Worm (Caenorhabditis elegans) whole organism, L2 larva: ENCODE measurements around the gene Y62H9A.2.

Experiments
- F13H6.1 ChIP-seq: sonication (generic microtip); optimal IDR thresholded peaks from 2 replicates; lab custom pipeline; 2016; ENCODE audit warnings: missing genetic modification characterization, missing compliant biosample characterization
- R02D3.7 ChIP-seq: fragments of 150-350 bp; optimal IDR thresholded peaks from 2 replicates; lab custom pipeline; 2014; ENCODE audit warnings: missing biosample characterization, missing genetic modification characterization
- Y55F3AM.14 ChIP-seq: fragments of 200-800 bp; sonication (Bioruptor generic); optimal IDR thresholded peaks from 2 replicates; lab custom pipeline; 2018; ENCODE audit warnings: mild to moderate bottlenecking, missing genetic modification characterization, missing compliant biosample characterization
- ZK546.5 ChIP-seq: sonication (generic microtip); optimal IDR thresholded peaks from 2 replicates; lab custom pipeline; 2017; ENCODE audit warnings: missing biosample characterization, missing genetic modification characterization
- alr-1 ChIP-seq: fragments of 150-350 bp; optimal IDR thresholded peaks from 2 replicates; lab custom pipeline; 2014; ENCODE audit warnings: missing biosample characterization, missing genetic modification characterization
- aly-2 ChIP-seq: fragments of 150-350 bp; optimal IDR thresholded peaks from 2 replicates; lab custom pipeline; 2014; ENCODE audit warnings: missing biosample characterization, missing genetic modification characterization
- ama-1 ChIP-seq: fragments of 150-350 bp; optimal IDR thresholded peaks from 2 replicates; lab custom pipeline; 2018; ENCODE audit warnings: inconsistent platforms
- ceh-16 ChIP-seq: fragments of 150-350 bp; optimal IDR thresholded peaks from 2 replicates; lab custom pipeline; 2014; ENCODE audit warnings: missing biosample characterization, missing genetic modification characterization
- ceh-82 ChIP-seq: fragments of 150-350 bp; optimal IDR thresholded peaks from 2 replicates; lab custom pipeline; 2014; ENCODE audit warnings: missing biosample characterization, missing genetic modification characterization
- crh-2 ChIP-seq: sonication (generic microtip); optimal IDR thresholded peaks from 2 replicates; lab custom pipeline; 2017; ENCODE audit warnings: missing biosample characterization, missing genetic modification characterization
- fos-1 ChIP-seq: fragments of 150-350 bp; optimal IDR thresholded peaks from 2 replicates; lab custom pipeline; 2014; ENCODE audit warnings: missing biosample characterization, missing genetic modification characterization
- gmeb-1 ChIP-seq: fragments of 150-350 bp; optimal IDR thresholded peaks from 2 replicates; lab custom pipeline; 2014; ENCODE audit warnings: missing biosample characterization, missing genetic modification characterization
- lin-11 ChIP-seq: fragments of 150-350 bp; sonication (generic microtip); optimal IDR thresholded peaks from 2 replicates; lab custom pipeline; 2014; ENCODE audit warnings: missing biosample characterization, missing genetic modification characterization, inconsistent platforms, mixed read lengths
- lin-39 ChIP-seq: fragments of 150-350 bp; optimal IDR thresholded peaks from 2 replicates; lab custom pipeline; 2014; ENCODE audit warnings: missing biosample characterization, missing genetic modification reagents, missing genetic modification characterization
- lsy-2 ChIP-seq, 2 experiments: fragments of 150-350 bp in 1 of 2; sonication (generic microtip) in 1 of 2; optimal IDR thresholded peaks; 2 replicates each; lab custom pipeline; 2014 to 2017; ENCODE audit warnings: missing biosample characterization in 2 of 2, missing genetic modification characterization in 2 of 2
- mab-5 ChIP-seq: fragments of 150-350 bp; optimal IDR thresholded peaks from 2 replicates; lab custom pipeline; 2014; ENCODE audit warnings: missing biosample characterization, missing genetic modification characterization
- mdl-1 ChIP-seq, 2 experiments: fragments of 150-350 bp in 1 of 2; sonication (generic microtip) in 1 of 2; optimal IDR thresholded peaks; 2 replicates each; lab custom pipeline; 2017; ENCODE audit warnings: missing biosample characterization in 2 of 2, missing genetic modification characterization in 2 of 2
- nhr-10 ChIP-seq: sonication (generic microtip); optimal IDR thresholded peaks from 2 replicates; lab custom pipeline; 2017; ENCODE audit warnings: missing biosample characterization, missing genetic modification characterization
- nhr-11 ChIP-seq: fragments of 150-350 bp; optimal IDR thresholded peaks from 2 replicates; lab custom pipeline; 2014; ENCODE audit warnings: missing biosample characterization, missing genetic modification characterization
- nhr-12 ChIP-seq: fragments of 150-350 bp; optimal IDR thresholded peaks from 2 replicates; lab custom pipeline; 2014; ENCODE audit warnings: missing biosample characterization, missing genetic modification characterization
- nhr-129 ChIP-seq: fragments of 150-350 bp; optimal IDR thresholded peaks from 2 replicates; lab custom pipeline; 2014; ENCODE audit warnings: missing biosample characterization, missing genetic modification characterization
- nhr-23 ChIP-seq: fragments of 150-350 bp; optimal IDR thresholded peaks from 2 replicates; lab custom pipeline; 2014; ENCODE audit warnings: missing biosample characterization, missing genetic modification reagents, missing genetic modification characterization
- nhr-237 ChIP-seq: fragments of 150-350 bp; optimal IDR thresholded peaks from 2 replicates; lab custom pipeline; 2014; ENCODE audit warnings: missing biosample characterization, missing genetic modification characterization
- nhr-6 ChIP-seq: fragments of 150-350 bp; optimal IDR thresholded peaks from 2 replicates; lab custom pipeline; 2014; ENCODE audit warnings: missing biosample characterization, missing genetic modification characterization
- nhr-77 ChIP-seq: fragments of 150-350 bp; optimal IDR thresholded peaks from 2 replicates; lab custom pipeline; 2014; ENCODE audit warnings: missing biosample characterization, missing genetic modification characterization
- peb-1 ChIP-seq: fragments of 150-350 bp; optimal IDR thresholded peaks from 2 replicates; lab custom pipeline; 2014; ENCODE audit warnings: missing biosample characterization, missing genetic modification characterization
- sma-3 ChIP-seq: sonication (generic microtip); optimal IDR thresholded peaks from 2 replicates; lab custom pipeline; 2016; ENCODE audit warnings: missing genetic modification reagents, missing genetic modification characterization, missing compliant biosample characterization
- sma-9 ChIP-seq, 2 experiments: fragments of 150-350 bp in 1 of 2; sonication (generic microtip) in 1 of 2; optimal IDR thresholded peaks; 2 replicates each; lab custom pipeline; 2014 to 2016; ENCODE audit warnings: missing genetic modification characterization in 2 of 2, mild to moderate bottlenecking in 1 of 2, missing biosample characterization in 1 of 2, missing compliant biosample characterization in 1 of 2, missing genetic modification reagents in 1 of 2, moderate library complexity in 1 of 2
- unc-39 ChIP-seq: fragments of 150-350 bp; optimal IDR thresholded peaks from 2 replicates; lab custom pipeline; 2014; ENCODE audit warnings: missing biosample characterization, missing genetic modification characterization
- unc-55 ChIP-seq: fragments of 150-350 bp; sonication (generic microtip); optimal IDR thresholded peaks from 3 replicates; lab custom pipeline; 2014; ENCODE audit warnings: missing biosample characterization, missing genetic modification reagents, missing genetic modification characterization
- unc-62 ChIP-seq: fragments of 150-350 bp; optimal IDR thresholded peaks from 2 replicates; lab custom pipeline; 2014; ENCODE audit warnings: missing biosample characterization, missing genetic modification reagents, missing genetic modification characterization
- zag-1 ChIP-seq: fragments of 150-350 bp; optimal IDR thresholded peaks from 2 replicates; lab custom pipeline; 2014; ENCODE audit warnings: missing biosample characterization, missing genetic modification characterization
- ztf-1 ChIP-seq: fragments of 200-800 bp; sonication (Bioruptor generic); conservative IDR thresholded peaks from 2 replicates; pipeline ENCODE4 v1.3.6; 2022; ENCODE audit warnings: missing genetic modification characterization, missing compliant biosample characterization
- ztf-11 ChIP-seq: sonication (generic microtip); optimal IDR thresholded peaks from 2 replicates; lab custom pipeline; 2017; ENCODE audit warnings: missing biosample characterization, missing genetic modification characterization
- ztf-4 ChIP-seq: fragments of 150-350 bp; optimal IDR thresholded peaks from 2 replicates; lab custom pipeline; 2014; ENCODE audit warnings: missing biosample characterization, missing genetic modification characterization

The Y62H9A.2 gene

ce11 chrX:11870393-11870792 is 7.6 kb downstream of the Y62H9A.2 start:
- TF ChIP-seq nhr-129 (tag; lab: Kevin White, UChicago) (no peak), R02D3.7 (tag; lab: Kevin White, UChicago) (no peak), nhr-10 (tag; lab: Kevin White, UChicago) (no peak), fos-1 (no peak), mab-5 (tag; lab: Kevin White, UChicago) (no peak), nhr-12 (no peak), sma-3 (GFP tag; lab: Kevin White, UChicago) (no peak), mdl-1 (tag; optimal IDR thresholded peaks at IDR 0.05; lab: Kevin White, UChicago) (no peak), nhr-23 (tag; lab: Kevin White, UChicago) (no peak), zag-1 (no peak)

ce11 chrX:11869260-11869659 is 8.7 kb downstream of the Y62H9A.2 start, which contains the start of gene dot-1.2:
dot-1.2 (minus strand) TSS chrX:11869360.
- TF ChIP-seq ZK546.5 (no peak), lsy-2 (tag; optimal IDR thresholded peaks at IDR 0.05; lab: Kevin White, UChicago) (no peak), crh-2 (tag; lab: Kevin White, UChicago) (no peak), alr-1 (tag; lab: Kevin White, UChicago) (no peak), fos-1 (no peak), nhr-77 (no peak), gmeb-1 (tag; lab: Kevin White, UChicago) (no peak), nhr-10 (tag; lab: Kevin White, UChicago) (no peak), peb-1 (no peak)
- TF ChIP-seq, all 48 proteins: peak for 0

ce11 chrX:11865083-11865482 is 12.9 kb downstream of the Y62H9A.2 start, which contains the start of gene F54F7.6:
F54F7.6 (plus strand) TSS chrX:11865383.
- no peak for TF ChIP-seq nhr-23 (tag; lab: Kevin White, UChicago)
- TF ChIP-seq unc-39 = no peak
- no peak for TF ChIP-seq F13H6.1
- TF ChIP-seq unc-62 = no peak
- TF ChIP-seq sma-9 (GFP tag; optimal IDR thresholded peaks at IDR 0.05; lab: Kevin White, UChicago) = no peak
- TF ChIP-seq sma-9 (tag; optimal IDR thresholded peaks at IDR 0.05; lab: Kevin White, UChicago) = no peak
- TF ChIP-seq ztf-1 (GFP tag; lab: Robert Waterston, UW) = no peak
- TF ChIP-seq unc-55 = no peak
- no peak for TF ChIP-seq sma-3 (GFP tag; lab: Kevin White, UChicago)
- no peak for TF ChIP-seq ZK546.5
- no peak for TF ChIP-seq ceh-16 (tag; lab: Kevin White, UChicago)
- no peak for TF ChIP-seq nhr-10 (tag; lab: Kevin White, UChicago)
- TF ChIP-seq ztf-4 (tag; lab: Kevin White, UChicago) = no peak
- TF ChIP-seq nhr-6 (tag; lab: Kevin White, UChicago) = no peak
- TF ChIP-seq ceh-82 (tag; lab: Kevin White, UChicago) = no peak
- TF ChIP-seq ama-1 (lab: Kevin White, UChicago) = no peak
- no peak for TF ChIP-seq mdl-1 (tag; optimal IDR thresholded peaks at IDR 0.05; lab: Kevin White, UChicago)
- TF ChIP-seq nhr-237 (tag; lab: Kevin White, UChicago) = no peak
- no peak for TF ChIP-seq aly-2 (tag; lab: Kevin White, UChicago)

- no peak for TF ChIP-seq ama-1 (lab: Kevin White, UChicago)
- no peak for TF ChIP-seq Y55F3AM.14 (GFP tag; lab: Kevin White, UChicago)
- no peak for TF ChIP-seq ztf-1 (GFP tag; lab: Robert Waterston, UW)
- no peak for TF ChIP-seq nhr-23 (tag; lab: Kevin White, UChicago)
- TF ChIP-seq ceh-82 (tag; lab: Kevin White, UChicago) = no peak
- no peak for TF ChIP-seq nhr-6 (tag; lab: Kevin White, UChicago)
- no peak for TF ChIP-seq nhr-77
- no peak for TF ChIP-seq R02D3.7 (tag; lab: Kevin White, UChicago)
- TF ChIP-seq lsy-2 (tag; optimal IDR thresholded peaks at IDR 0.05; lab: Kevin White, UChicago) = no peak
- no peak for TF ChIP-seq F13H6.1
- TF ChIP-seq unc-39 = no peak
- TF ChIP-seq ztf-4 (tag; lab: Kevin White, UChicago) = no peak
- TF ChIP-seq lin-11 (tag; lab: Kevin White, UChicago) = no peak
- no peak for TF ChIP-seq nhr-11 (tag; lab: Kevin White, UChicago)
- no peak for TF ChIP-seq ztf-11 (tag; lab: Kevin White, UChicago)
- no peak for TF ChIP-seq lin-39 (tag; lab: Kevin White, UChicago)
Observed at ce11 chrX:11863307-11863706, 14.7 kb downstream of the Y62H9A.2 start, which contains the start of gene F54F7.10. F54F7.10 (plus strand) TSS chrX:11863607.
